Fruit fly (Drosophila melanogaster): ENCODE data around the gene CG7236.
A peak's percentile ranks its signal among the peaks of the same experiment; 100 is the strongest.

CG7236 gene

dm6 chr2L:5743537-5744148, 37.5 kb downstream of the CG7236 start (continued):
- peak; percentile 28 for TF ChIP-seq Xbp1 (GFP tag; optimal IDR thresholded peaks at IDR 0.05)
- TF ChIP-seq CG9932 (GFP tag; IDR thresholded peaks at IDR 0.05), result no peak
- TF ChIP-seq Scr (GFP tag; IDR thresholded peaks at IDR 0.05; ENCODE audit: partially characterized antibody), result no peak
- no peak for TF ChIP-seq CG17385 (GFP tag; optimal IDR thresholded peaks at IDR 0.05)
- TF ChIP-seq CG12659 (GFP tag; optimal IDR thresholded peaks at IDR 0.05), result peak; percentile 24
- no peak for TF ChIP-seq eve (GFP tag; optimal IDR thresholded peaks at IDR 0.05)
- TF ChIP-seq dmrt99B (tag; optimal IDR thresholded peaks at IDR 0.05), result peak; percentile 47
- TF ChIP-seq her (GFP tag; optimal IDR thresholded peaks at IDR 0.05), result no peak
- 0 out of 2 replicates have a peak, but pooled peaks have one; percentile 16 for TF ChIP-seq E2f2 (GFP tag; IDR thresholded peaks at IDR 0.05)
- peak; percentile 37; the same call in 1 of the 2 replicates for TF ChIP-seq Xrp1 (GFP tag; IDR thresholded peaks at IDR 0.05)
- peak; percentile 38 for TF ChIP-seq CG12219 (GFP tag; optimal IDR thresholded peaks at IDR 0.05)
- TF ChIP-seq Atf3 (GFP tag; optimal IDR thresholded peaks at IDR 0.05), result no peak
- peak; percentile 69 for TF ChIP-seq CG14441 (GFP tag; IDR thresholded peaks at IDR 0.05)
- no peak for TF ChIP-seq CG31388 (GFP tag; optimal IDR thresholded peaks at IDR 0.05)
- peak; percentile 57 for TF ChIP-seq stc (GFP tag; IDR thresholded peaks at IDR 0.05)
- no peak for TF ChIP-seq CG7786 (GFP tag; optimal IDR thresholded peaks at IDR 0.05)
- TF ChIP-seq CG32772 (GFP tag; IDR thresholded peaks at IDR 0.05), result no peak
- no peak for TF ChIP-seq Ets65A (GFP tag)
- TF ChIP-seq CG17186 (GFP tag; optimal IDR thresholded peaks at IDR 0.05), result no peak
- no peak for TF ChIP-seq sr (GFP tag; IDR thresholded peaks at IDR 0.05)
- TF ChIP-seq bab2 (GFP tag; optimal IDR thresholded peaks at IDR 0.05), result peak; percentile 11
- TF ChIP-seq Pdp1 (GFP tag; optimal IDR thresholded peaks at IDR 0.05), result peak in 1 of 2 experiments; percentile 55
- TF ChIP-seq crol (GFP tag; IDR thresholded peaks at IDR 0.05), result no peak
- no peak for TF ChIP-seq en (GFP tag; optimal IDR thresholded peaks at IDR 0.05)
- TF ChIP-seq gem (tag; optimal IDR thresholded peaks at IDR 0.05), result peak; percentile 63
- TF ChIP-seq CG9437 (GFP tag; optimal IDR thresholded peaks at IDR 0.05), result peak; percentile 12
- no peak for TF ChIP-seq repo (GFP tag; optimal IDR thresholded peaks at IDR 0.05)
- TF ChIP-seq CG10209 (GFP tag; optimal IDR thresholded peaks at IDR 0.05), result peak; percentile 0
- no peak for TF ChIP-seq chm (GFP tag; IDR thresholded peaks at IDR 0.05)
- TF ChIP-seq BtbVII (GFP tag; optimal IDR thresholded peaks at IDR 0.05), result no peak
- TF ChIP-seq sens (GFP tag), result peak; percentile 73
- TF ChIP-seq pzg (GFP tag; optimal IDR thresholded peaks at IDR 0.05), result no peak
- TF ChIP-seq PHDP (tag; optimal IDR thresholded peaks at IDR 0.05), result peak; percentile 41
- TF ChIP-seq nerfin-1 (tag; optimal IDR thresholded peaks at IDR 0.05), result no peak
- TF ChIP-seq vvl (GFP tag; IDR thresholded peaks at IDR 0.05), result peak; percentile 73
- TF ChIP-seq CG10321 (GFP tag; IDR thresholded peaks at IDR 0.05), result no peak
- peak; percentile 27; the same call in 1 of the 2 replicates for TF ChIP-seq onecut (GFP tag; IDR thresholded peaks at IDR 0.05)
- TF ChIP-seq CHES-1-like (GFP tag; optimal IDR thresholded peaks at IDR 0.05), result no peak
- no peak for TF ChIP-seq CG34422 (GFP tag; IDR thresholded peaks at IDR 0.05)
- TF ChIP-seq usp (GFP tag; optimal IDR thresholded peaks at IDR 0.05), result no peak
- peak; percentile 6 for TF ChIP-seq Blimp-1 (GFP tag; optimal IDR thresholded peaks at IDR 0.05)
- TF ChIP-seq dan (GFP tag; IDR thresholded peaks at IDR 0.05), result no peak
- TF ChIP-seq CG9817 (tag; optimal IDR thresholded peaks at IDR 0.05), result no peak
- no peak for TF ChIP-seq Awh (GFP tag; IDR thresholded peaks at IDR 0.05)
- no peak for TF ChIP-seq tna (GFP tag; IDR thresholded peaks at IDR 0.05; ENCODE audit: partially characterized antibody)
- TF ChIP-seq odd (GFP tag; optimal IDR thresholded peaks at IDR 0.05), result no peak
- TF ChIP-seq fu2 (GFP tag; optimal IDR thresholded peaks at IDR 0.05), result no peak
- TF ChIP-seq Fer2 (tag; optimal IDR thresholded peaks at IDR 0.05), result no peak
- no peak for TF ChIP-seq HLH54F (GFP tag; optimal IDR thresholded peaks at IDR 0.05)
- no peak for TF ChIP-seq pros (GFP tag; optimal IDR thresholded peaks at IDR 0.05)
- 0 out of 2 replicates have a peak, but pooled peaks have one; percentile 13 for TF ChIP-seq Drgx (GFP tag; IDR thresholded peaks at IDR 0.05)

Data from whole organism, embryonic.